Fruit fly (Drosophila melanogaster): ENCODE data around the gene Ten-a.

Ten-a gene

DNA sequence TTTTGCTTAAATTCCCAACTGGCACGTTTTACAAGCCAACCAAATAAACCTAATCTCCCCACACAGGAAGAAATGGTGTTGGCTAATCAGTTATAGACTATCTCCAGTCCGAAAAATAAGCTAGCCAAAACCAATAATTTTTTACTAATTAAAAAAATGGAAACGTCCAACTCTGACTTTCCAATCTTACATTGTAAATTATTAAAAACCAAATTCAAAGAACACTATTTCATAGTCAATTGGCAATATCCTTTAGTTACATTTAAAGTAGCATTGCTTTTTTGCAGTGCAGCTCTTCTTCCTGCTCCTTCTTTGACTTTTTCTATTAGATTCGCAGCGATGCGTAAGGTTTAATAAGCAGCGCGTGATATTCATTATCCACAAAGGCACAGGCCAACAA is 215.4 kb downstream of the Ten-a start:
- no peak for TF ChIP-seq insv (optimal IDR thresholded peaks at IDR 0.05)
- TF ChIP-seq ttk (optimal IDR thresholded peaks at IDR 0.05) = no peak
- no peak for TF ChIP-seq h (optimal IDR thresholded peaks at IDR 0.05)
- TF ChIP-seq psq (optimal IDR thresholded peaks at IDR 0.05) = no peak
- no peak for TF ChIP-seq Sin3A (optimal IDR thresholded peaks at IDR 0.05)
- TF ChIP-seq Myc (optimal IDR thresholded peaks at IDR 0.05) = no peak

DNA sequence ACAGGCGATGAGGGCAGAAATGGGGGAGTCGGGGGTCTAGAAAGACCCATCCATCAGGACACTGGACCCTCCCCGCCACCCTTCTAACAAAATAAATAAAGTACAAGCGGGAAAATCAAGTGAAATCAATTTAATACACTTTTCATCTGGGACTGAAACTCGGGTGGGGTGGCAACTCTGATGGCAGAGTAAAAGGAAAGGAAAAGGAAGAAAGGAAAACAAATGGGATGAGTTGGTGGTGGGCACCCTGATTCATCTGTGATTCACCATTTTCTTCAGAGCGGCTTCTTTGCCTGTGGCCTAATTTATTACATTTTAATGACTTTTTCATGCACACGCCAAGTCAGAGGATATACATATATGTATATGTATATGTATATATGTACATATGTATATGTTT is 215.9 kb downstream of the Ten-a start:
- no peak for TF ChIP-seq Sin3A (optimal IDR thresholded peaks at IDR 0.05)

DNA sequence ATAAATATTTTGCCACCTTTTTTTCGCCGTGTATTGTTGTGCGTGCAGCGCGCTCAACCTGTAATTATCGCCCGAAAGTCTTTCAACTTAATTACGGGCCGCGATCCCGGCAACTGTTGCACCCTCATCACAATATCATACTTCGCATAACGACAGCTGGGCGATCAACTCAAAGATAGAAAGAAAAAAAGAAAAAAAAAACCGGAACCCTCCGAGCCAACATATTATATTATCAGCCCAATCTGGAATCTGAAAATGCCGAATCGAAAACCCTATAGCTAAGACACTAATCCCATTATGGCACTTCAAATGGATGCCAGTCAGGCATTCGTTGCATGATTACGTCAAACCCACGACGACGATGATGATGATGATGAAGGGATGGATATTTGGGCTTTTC is 217.3 kb downstream of the Ten-a start:
- TF ChIP-seq h (optimal IDR thresholded peaks at IDR 0.05) (no peak), Sin3A (optimal IDR thresholded peaks at IDR 0.05) (no peak), psq (optimal IDR thresholded peaks at IDR 0.05) (no peak), insv (optimal IDR thresholded peaks at IDR 0.05) (no peak), ttk (optimal IDR thresholded peaks at IDR 0.05) (no peak), Myc (optimal IDR thresholded peaks at IDR 0.05) (no peak)

- no peak for TF ChIP-seq psq (optimal IDR thresholded peaks at IDR 0.05)
Measured at dm6 chrX:12266012-12266411, 222.5 kb downstream of the Ten-a start.

DNA sequence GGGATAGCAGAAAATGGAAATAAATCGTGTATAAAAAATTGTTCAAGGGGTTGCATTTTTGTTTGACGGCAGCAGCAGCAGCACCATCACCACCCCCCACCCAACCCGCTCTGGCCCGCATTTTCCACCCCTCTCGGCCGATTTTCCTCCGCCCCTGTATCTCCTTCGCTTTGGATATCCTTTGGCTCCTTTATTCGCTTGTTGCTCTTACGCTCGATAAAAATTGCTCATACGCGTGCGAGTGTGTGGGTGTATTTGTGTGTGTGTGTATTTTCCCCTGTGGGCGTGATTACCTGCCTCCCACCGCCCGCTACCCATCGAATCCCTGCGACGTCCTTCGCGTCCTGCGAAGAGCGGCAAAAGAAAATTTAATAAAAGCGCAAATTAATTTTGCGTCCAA is 224.7 kb downstream of the Ten-a start:
- TF ChIP-seq h (optimal IDR thresholded peaks at IDR 0.05) = no peak
- TF ChIP-seq insv (optimal IDR thresholded peaks at IDR 0.05) = no peak
- TF ChIP-seq ttk (optimal IDR thresholded peaks at IDR 0.05) = no peak
- TF ChIP-seq Myc (optimal IDR thresholded peaks at IDR 0.05) = no peak
- TF ChIP-seq Sin3A (optimal IDR thresholded peaks at IDR 0.05) = no peak

- no peak for TF ChIP-seq ttk (optimal IDR thresholded peaks at IDR 0.05)
- no peak for TF ChIP-seq h (optimal IDR thresholded peaks at IDR 0.05)
- no peak for TF ChIP-seq Sin3A (optimal IDR thresholded peaks at IDR 0.05)
- TF ChIP-seq insv (optimal IDR thresholded peaks at IDR 0.05) = no peak
- TF ChIP-seq psq (optimal IDR thresholded peaks at IDR 0.05) = no peak
- no peak for TF ChIP-seq Myc (optimal IDR thresholded peaks at IDR 0.05)
Measured at dm6 chrX:12273900-12274299, 230.4 kb downstream of the Ten-a start.

dm6 chrX:12274335-12274734 is 230.8 kb downstream of the Ten-a start, which contains the start of gene CG45603:
TSS of gene CG45603 (plus strand) at chrX:12274635.
- TF ChIP-seq h (optimal IDR thresholded peaks at IDR 0.05) = no peak
- no peak for TF ChIP-seq psq (optimal IDR thresholded peaks at IDR 0.05)
- no peak for TF ChIP-seq Sin3A (optimal IDR thresholded peaks at IDR 0.05)
- no peak for TF ChIP-seq insv (optimal IDR thresholded peaks at IDR 0.05)
- TF ChIP-seq ttk (optimal IDR thresholded peaks at IDR 0.05) = no peak
- no peak for TF ChIP-seq Myc (optimal IDR thresholded peaks at IDR 0.05)

DNA sequence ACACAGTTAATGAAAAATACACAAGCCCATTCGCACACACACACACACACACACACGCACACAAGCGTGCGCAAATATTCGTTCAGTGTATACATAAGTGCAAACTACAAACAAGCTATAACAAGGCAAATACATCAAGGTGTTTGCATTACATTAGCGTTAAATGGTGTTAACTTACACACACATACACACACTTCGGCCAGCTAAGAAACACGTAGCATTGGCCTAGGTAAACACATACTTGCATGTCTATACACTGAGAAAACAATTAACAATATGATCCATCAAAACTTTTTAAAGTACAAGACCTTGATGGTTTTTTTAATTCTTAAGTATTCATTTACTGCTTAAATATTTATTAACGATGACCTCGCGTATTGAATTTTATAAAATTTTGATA is 233.2 kb downstream of the Ten-a start:
- TF ChIP-seq psq (optimal IDR thresholded peaks at IDR 0.05) (no peak), insv (optimal IDR thresholded peaks at IDR 0.05) (no peak), Sin3A (optimal IDR thresholded peaks at IDR 0.05) (no peak), h (optimal IDR thresholded peaks at IDR 0.05) (no peak), Myc (optimal IDR thresholded peaks at IDR 0.05) (no peak), ttk (optimal IDR thresholded peaks at IDR 0.05) (no peak)

DNA sequence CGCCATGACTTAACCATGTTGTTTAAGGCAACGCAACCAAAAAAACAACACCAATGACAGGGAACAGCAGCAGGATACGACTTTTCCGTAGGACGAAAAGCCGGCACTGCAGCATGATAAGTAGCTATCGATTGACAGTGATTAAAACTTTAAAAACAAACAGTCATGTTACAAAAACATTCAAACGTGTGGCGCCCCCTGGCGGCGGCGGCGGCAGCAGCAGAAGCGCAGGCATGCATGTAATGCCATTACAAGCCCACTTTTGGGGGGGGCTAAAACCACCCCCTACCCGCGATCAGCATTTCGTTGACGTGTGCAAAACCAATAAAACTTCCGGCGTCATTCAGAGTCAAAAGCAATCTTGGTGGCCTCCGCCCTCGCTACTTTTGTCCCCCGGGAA is 249.0 kb downstream of the Ten-a start:
- TF ChIP-seq Myc (optimal IDR thresholded peaks at IDR 0.05) = no peak
- TF ChIP-seq insv (optimal IDR thresholded peaks at IDR 0.05) = no peak
- TF ChIP-seq h (optimal IDR thresholded peaks at IDR 0.05) = no peak
- no peak for TF ChIP-seq psq (optimal IDR thresholded peaks at IDR 0.05)
- no peak for TF ChIP-seq Sin3A (optimal IDR thresholded peaks at IDR 0.05)
- no peak for TF ChIP-seq ttk (optimal IDR thresholded peaks at IDR 0.05)

dm6 chrX:12306549-12306948 is 263.1 kb downstream of the Ten-a start:
- no peak for TF ChIP-seq Sin3A (optimal IDR thresholded peaks at IDR 0.05)
- no peak for TF ChIP-seq ttk (optimal IDR thresholded peaks at IDR 0.05)
- TF ChIP-seq h (optimal IDR thresholded peaks at IDR 0.05) = no peak
- no peak for TF ChIP-seq insv (optimal IDR thresholded peaks at IDR 0.05)
- no peak for TF ChIP-seq psq (optimal IDR thresholded peaks at IDR 0.05)
- TF ChIP-seq Myc (optimal IDR thresholded peaks at IDR 0.05) = no peak

- TF ChIP-seq psq (optimal IDR thresholded peaks at IDR 0.05) (no peak), h (optimal IDR thresholded peaks at IDR 0.05) (no peak), ttk (optimal IDR thresholded peaks at IDR 0.05) (no peak), Sin3A (optimal IDR thresholded peaks at IDR 0.05) (no peak)
Measured at dm6 chrX:12353433-12353832, 309.9 kb downstream of the Ten-a start.

- no peak for TF ChIP-seq Myc (optimal IDR thresholded peaks at IDR 0.05)
- no peak for TF ChIP-seq h (optimal IDR thresholded peaks at IDR 0.05)
- TF ChIP-seq Sin3A (optimal IDR thresholded peaks at IDR 0.05) = no peak
- TF ChIP-seq ttk (optimal IDR thresholded peaks at IDR 0.05) = no peak
- no peak for TF ChIP-seq psq (optimal IDR thresholded peaks at IDR 0.05)
- no peak for TF ChIP-seq insv (optimal IDR thresholded peaks at IDR 0.05)
Measured at dm6 chrX:12356093-12356492, 312.6 kb downstream of the Ten-a start.

DNA sequence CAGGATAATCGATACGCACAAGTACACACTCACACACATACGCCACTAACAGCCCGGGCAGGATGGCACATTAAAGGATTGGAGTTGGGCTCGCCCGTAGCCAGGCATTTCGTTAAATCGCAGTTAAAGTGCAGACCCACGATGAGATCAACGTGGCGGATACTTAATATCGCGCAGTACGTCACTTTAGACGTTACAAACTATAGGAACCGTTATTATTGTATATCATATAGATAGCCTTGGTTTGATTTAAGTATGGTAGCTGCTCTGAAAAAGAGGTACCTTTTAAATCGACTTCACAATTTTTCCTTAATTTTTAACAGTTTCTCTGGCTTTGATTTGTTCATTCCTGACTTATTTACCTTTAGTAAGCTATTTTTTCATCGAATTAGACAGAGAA is 329.3 kb downstream of the Ten-a start, which contains the start of gene CG2577:
CG2577 (plus strand) TSS at position 301 of the 400 bp plus-strand sequence.
- TF ChIP-seq psq (optimal IDR thresholded peaks at IDR 0.05) (no peak), h (optimal IDR thresholded peaks at IDR 0.05) (no peak), Myc (optimal IDR thresholded peaks at IDR 0.05) (no peak), insv (optimal IDR thresholded peaks at IDR 0.05) (no peak), ttk (optimal IDR thresholded peaks at IDR 0.05) (no peak), Sin3A (optimal IDR thresholded peaks at IDR 0.05) (no peak)

- TF ChIP-seq h (optimal IDR thresholded peaks at IDR 0.05) (no peak), ttk (optimal IDR thresholded peaks at IDR 0.05) (no peak), psq (optimal IDR thresholded peaks at IDR 0.05) (no peak), Sin3A (optimal IDR thresholded peaks at IDR 0.05) (no peak), insv (optimal IDR thresholded peaks at IDR 0.05) (no peak), Myc (optimal IDR thresholded peaks at IDR 0.05) (no peak)
Measured at dm6 chrX:12377655-12378054, 334.2 kb downstream of the Ten-a start, which contains the start of gene Ir11a. TSS of gene Ir11a (minus strand) at chrX:12377755.

Data from Kc167 (cell line).